Fruit fly (Drosophila melanogaster) whole organism: ENCODE results near the gene CG34316.

Experiments used
- Dll ChIP-seq: fragments of >200 bp; optimal IDR thresholded peaks from 2 replicates; lab custom pipeline; 2017
- EcR ChIP-seq, 2 experiments: fragments of >200 bp; optimal IDR thresholded peaks; 2 replicates each; lab custom pipeline; 2017; ENCODE audit warnings: missing biosample characterization in 2 of 2, missing genetic modification characterization in 2 of 2, missing genetic modification reagents in 2 of 2
- pan ChIP-seq: fragments of >200 bp; optimal IDR thresholded peaks from 2 replicates; lab custom pipeline; 2017
- psq ChIP-seq: fragments of >200 bp; optimal IDR thresholded peaks from 2 replicates; lab custom pipeline; 2017
- usp ChIP-seq: fragments of >200 bp; optimal IDR thresholded peaks from 2 replicates; lab custom pipeline; 2017; ENCODE audit warnings: missing biosample characterization, missing genetic modification characterization, mixed read lengths

dm6 chr3R:15206273-15206672, 24.1 kb upstream of the CG34316 start, which contains the start of gene Spn88Ea:
- TF ChIP-seq psq (lab: Kevin White, UChicago): no peak
- no peak for TF ChIP-seq pan (lab: Kevin White, UChicago)
- no peak for TF ChIP-seq Dll (lab: Kevin White, UChicago)
- no peak for TF ChIP-seq EcR (GFP tag; optimal IDR thresholded peaks at IDR 0.05; lab: Kevin White, UChicago)
- no peak for TF ChIP-seq usp (GFP tag; lab: Kevin White, UChicago)
